Worm (Caenorhabditis elegans): ENCODE data around the gene cwp-2.

- no peak for TF ChIP-seq egl-43 (GFP tag; IDR thresholded peaks at IDR 0.05)
- TF ChIP-seq mxl-2 (GFP tag; conservative IDR thresholded peaks at IDR 0.05) = no peak
- TF ChIP-seq snpc-4 (tag; optimal IDR thresholded peaks at IDR 0.05) = no peak
- TF ChIP-seq nhr-6 (tag; optimal IDR thresholded peaks at IDR 0.05) = no peak
- TF ChIP-seq set-16 (GFP tag; IDR thresholded peaks at IDR 0.05) = no peak
- TF ChIP-seq unc-62 (GFP tag; optimal IDR thresholded peaks at IDR 0.05 in 1 of 2) = no peak
- no peak for TF ChIP-seq unc-62 (tag; optimal IDR thresholded peaks at IDR 0.05)
- no peak for TF ChIP-seq aly-2 (tag; optimal IDR thresholded peaks at IDR 0.05)
- no peak for TF ChIP-seq zag-1 (tag; optimal IDR thresholded peaks at IDR 0.05)
- TF ChIP-seq aha-1 (tag) = no peak
- TF ChIP-seq nhr-41 (GFP tag; IDR thresholded peaks at IDR 0.05) = no peak
Observed at ce11 chrV:4834277-4834676, 8.2 kb downstream of the cwp-2 start, which contains the start of gene C37H5.14.
